Fruit fly (Drosophila melanogaster) whole organism, embryonic: Measurements from ENCODE around the gene egh.

Source experiments
- Blimp-1 ChIP-seq: fragments of 200-800 bp; sonication (Bioruptor generic); optimal IDR thresholded peaks from 3 replicates; lab custom pipeline; 2018; ENCODE audit warnings: missing biosample characterization, missing genetic modification characterization, mild to moderate bottlenecking, moderate library complexity, missing genetic modification reagents
- CG12155 ChIP-seq: fragments of 200-800 bp; sonication (Bioruptor generic); optimal IDR thresholded peaks from 3 replicates; lab custom pipeline; 2016; ENCODE audit warnings: missing biosample characterization, missing genetic modification characterization
- CG13424 ChIP-seq: fragments of 200-800 bp; sonication (Bioruptor generic); optimal IDR thresholded peaks from 2 replicates; lab custom pipeline; 2019; ENCODE audit warnings: missing biosample characterization, mild to moderate bottlenecking, missing genetic modification characterization, moderate library complexity
- CG14965 ChIP-seq: fragments of 200-800 bp; sonication (Bioruptor generic); optimal IDR thresholded peaks from 2 replicates; lab custom pipeline; 2016; ENCODE audit warnings: missing biosample characterization, missing genetic modification characterization, borderline replicate concordance
- CG17186 ChIP-seq: fragments of 200-800 bp; sonication (Bioruptor generic); optimal IDR thresholded peaks from 3 replicates; lab custom pipeline; 2017; ENCODE audit warnings: missing biosample characterization, missing genetic modification reagents, missing genetic modification characterization
- CG17385 ChIP-seq: fragments of 200-800 bp; sonication (Bioruptor generic); optimal IDR thresholded peaks from 3 replicates; lab custom pipeline; 2018; ENCODE audit warnings: missing biosample characterization, mild to moderate bottlenecking, missing genetic modification characterization
- CG1792 ChIP-seq: fragments of 200-800 bp; sonication (Bioruptor generic); optimal IDR thresholded peaks from 2 replicates; lab custom pipeline; 2016; ENCODE audit warnings: missing biosample characterization, missing genetic modification characterization
- CG1832 ChIP-seq: fragments of 200-800 bp; sonication (Bioruptor generic); optimal IDR thresholded peaks from 2 replicates; lab custom pipeline; 2017; ENCODE audit warnings: missing biosample characterization, mild to moderate bottlenecking, missing genetic modification characterization, inconsistent platforms
- CG3726 ChIP-seq: fragments of 200-800 bp; sonication (Bioruptor generic); IDR thresholded peaks from 3 replicates; pipeline ENCODE4, ENCODE4 v1.3.6; 2022; ENCODE audit warnings: missing biosample characterization, missing genetic modification characterization
- CG3838 ChIP-seq: fragments of 200-800 bp; sonication (Bioruptor generic); optimal IDR thresholded peaks from 3 replicates; lab custom pipeline; 2016; ENCODE audit warnings: missing biosample characterization, missing genetic modification characterization
- CG42726 ChIP-seq: fragments of 200-800 bp; sonication (Bioruptor generic); IDR thresholded peaks from 2 replicates; pipeline ENCODE4 v1.3.6; 2022; ENCODE audit warnings: missing biosample characterization, missing genetic modification characterization; ENCODE audit not compliant: partially characterized antibody
- CG4360 ChIP-seq: fragments of 200-800 bp; sonication (Bioruptor generic); IDR thresholded peaks from 2 replicates; pipeline ENCODE4 v1.3.6; 2022; ENCODE audit warnings: missing biosample characterization, missing genetic modification characterization
- CG4707 ChIP-seq: fragments of 200-800 bp; sonication (Bioruptor generic); optimal IDR thresholded peaks from 2 replicates; lab custom pipeline; 2018; ENCODE audit warnings: missing biosample characterization, mild to moderate bottlenecking, missing genetic modification characterization, moderate library complexity
- CG5180 ChIP-seq: fragments of 200-800 bp; sonication (Bioruptor generic); optimal IDR thresholded peaks from 3 replicates; lab custom pipeline; 2017; ENCODE audit warnings: missing biosample characterization, missing genetic modification characterization, mild to moderate bottlenecking, moderate library complexity, missing genetic modification reagents
- CG7928 ChIP-seq: fragments of 200-800 bp; sonication (Bioruptor generic); optimal IDR thresholded peaks from 2 replicates; lab custom pipeline; 2017; ENCODE audit warnings: missing biosample characterization, mild to moderate bottlenecking, missing genetic modification characterization
- Camta ChIP-seq: fragments of 200-800 bp; sonication (Bioruptor generic); optimal IDR thresholded peaks from 2 replicates; lab custom pipeline; 2016; ENCODE audit warnings: missing biosample characterization, missing genetic modification characterization
- Dek ChIP-seq: fragments of 200-800 bp; sonication (Bioruptor generic); optimal IDR thresholded peaks from 3 replicates; lab custom pipeline; 2019; ENCODE audit warnings: missing biosample characterization, mild to moderate bottlenecking, missing genetic modification characterization, moderate library complexity
- Doc3 ChIP-seq: fragments of 200-800 bp; sonication (Bioruptor generic); IDR thresholded peaks from 3 replicates; pipeline ENCODE4 v1.3.6; 2022; ENCODE audit warnings: missing biosample characterization, missing genetic modification characterization; ENCODE audit not compliant: partially characterized antibody
- Drgx ChIP-seq: fragments of 200-800 bp; sonication (Bioruptor generic); IDR thresholded peaks from 2 replicates; pipeline ENCODE4 v1.3.6; 2022; ENCODE audit warnings: missing biosample characterization, missing genetic modification characterization
- E2f2 ChIP-seq: fragments of 200-800 bp; sonication (Bioruptor generic); IDR thresholded peaks from 2 replicates; pipeline ENCODE4 v1.3.6; 2022; ENCODE audit warnings: missing biosample characterization, missing genetic modification characterization
- ERR ChIP-seq: fragments of 200-800 bp; sonication (Bioruptor generic); optimal IDR thresholded peaks from 2 replicates; lab custom pipeline; 2016; ENCODE audit warnings: missing biosample characterization, missing genetic modification characterization
- Ets65A ChIP-seq: fragments of 200-800 bp; sonication (Bioruptor generic); peaks from one replicate; lab custom pipeline; 2016; ENCODE audit warnings: missing biosample characterization, missing genetic modification characterization
- HmgZ ChIP-seq: fragments of 200-800 bp; sonication (Bioruptor generic); optimal IDR thresholded peaks from 2 replicates; lab custom pipeline; 2018; ENCODE audit warnings: missing biosample characterization, mild to moderate bottlenecking, missing genetic modification characterization
- MESR4 ChIP-seq: fragments of 200-800 bp; sonication (Bioruptor generic); optimal IDR thresholded peaks from 2 replicates; lab custom pipeline; 2018; ENCODE audit warnings: missing biosample characterization, mild to moderate bottlenecking, missing genetic modification characterization, moderate library complexity
- Myb ChIP-seq: fragments of 200-800 bp; sonication (Bioruptor generic); optimal IDR thresholded peaks from 2 replicates; lab custom pipeline; 2016; ENCODE audit warnings: missing biosample characterization, missing genetic modification characterization
- NFAT ChIP-seq: fragments of 200-800 bp; sonication (Bioruptor generic); IDR thresholded peaks from 2 replicates; pipeline ENCODE4 v1.3.6; 2022; ENCODE audit warnings: missing biosample characterization, missing genetic modification characterization
- Nf-YA ChIP-seq: fragments of 200-800 bp; sonication (Bioruptor generic); IDR thresholded peaks from 2 replicates; pipeline ENCODE4 v1.3.6; 2022; ENCODE audit warnings: missing biosample characterization, missing genetic modification characterization
- Opbp ChIP-seq: fragments of 200-800 bp; sonication (Bioruptor generic); IDR thresholded peaks from 3 replicates; pipeline ENCODE4 v1.3.6; 2022; ENCODE audit warnings: missing biosample characterization, missing genetic modification characterization; ENCODE audit not compliant: partially characterized antibody
- Six4 ChIP-seq: fragments of 200-800 bp; sonication (Bioruptor generic); optimal IDR thresholded peaks from 2 replicates; lab custom pipeline; 2016; ENCODE audit warnings: missing biosample characterization, missing genetic modification characterization
- amos ChIP-seq: fragments of 200-800 bp; sonication (Bioruptor generic); IDR thresholded peaks from 2 replicates; pipeline ENCODE4 v1.3.6; 2022; ENCODE audit warnings: missing biosample characterization, missing genetic modification characterization; ENCODE audit not compliant: partially characterized antibody
- ara ChIP-seq: fragments of 200-800 bp; sonication (Bioruptor generic); IDR thresholded peaks from 2 replicates; pipeline ENCODE4 v1.3.6; 2022; ENCODE audit warnings: missing biosample characterization, missing genetic modification characterization
- cas ChIP-seq: fragments of 200-800 bp; sonication (Bioruptor generic); IDR thresholded peaks from 2 replicates; pipeline ENCODE4 v1.3.6; 2022; ENCODE audit warnings: missing biosample characterization, missing genetic modification characterization
- eve ChIP-seq, 2 experiments: fragments of >200 bp; optimal IDR thresholded peaks; 2 replicates each; lab custom pipeline; 2017; ENCODE audit warnings: missing biosample characterization in 2 of 2, missing genetic modification characterization in 2 of 2
- ewg ChIP-seq: fragments of 200-800 bp; sonication (Bioruptor generic); optimal IDR thresholded peaks from 3 replicates; lab custom pipeline; 2017; ENCODE audit warnings: mild to moderate bottlenecking, missing biosample characterization, missing genetic modification reagents, missing genetic modification characterization
- fd3F ChIP-seq: fragments of 200-800 bp; sonication (Bioruptor generic); optimal IDR thresholded peaks from 2 replicates; lab custom pipeline; 2018; ENCODE audit warnings: missing biosample characterization, mild to moderate bottlenecking, missing genetic modification characterization, moderate library complexity
- gcm ChIP-seq: fragments of 200-800 bp; sonication (Bioruptor generic); optimal IDR thresholded peaks from 2 replicates; lab custom pipeline; 2019; ENCODE audit warnings: missing biosample characterization, mild to moderate bottlenecking, missing genetic modification characterization, moderate library complexity
- gcm2 ChIP-seq: fragments of 200-800 bp; sonication (Bioruptor generic); optimal IDR thresholded peaks from 2 replicates; lab custom pipeline; 2016; ENCODE audit warnings: missing biosample characterization, missing genetic modification characterization
- gem ChIP-seq: fragments of 200-800 bp; sonication (Bioruptor generic); optimal IDR thresholded peaks from 2 replicates; lab custom pipeline; 2019; ENCODE audit warnings: missing biosample characterization, mild to moderate bottlenecking, missing genetic modification characterization, moderate library complexity
- gsb ChIP-seq: fragments of 200-800 bp; sonication (Bioruptor generic); IDR thresholded peaks from 2 replicates; pipeline ENCODE4 v1.3.6; 2022; ENCODE audit warnings: missing biosample characterization, missing genetic modification characterization
- gt ChIP-seq: fragments of 200-800 bp; sonication (Bioruptor generic); IDR thresholded peaks from 2 replicates; pipeline ENCODE4 v1.3.6; 2022; ENCODE audit warnings: missing biosample characterization, missing genetic modification characterization
- hkb ChIP-seq, 2 experiments: fragments of 200-800 bp in 1 of 2; fragments of >200 bp in 1 of 2; sonication (Bioruptor generic) in 1 of 2; IDR thresholded peaks in 1 of 2; optimal IDR thresholded peaks in 1 of 2; 2 replicates each; pipeline versions ENCODE4 v1.3.6 to Lab custom; 2017 to 2022; ENCODE audit warnings: missing biosample characterization in 1 of 2, missing genetic modification characterization in 1 of 2
- inv ChIP-seq: fragments of 200-800 bp; sonication (Bioruptor generic); IDR thresholded peaks from 2 replicates; pipeline ENCODE4 v1.3.6; 2022; ENCODE audit warnings: missing biosample characterization, missing genetic modification characterization; ENCODE audit not compliant: partially characterized antibody
- knrl ChIP-seq: fragments of 200-800 bp; sonication (Bioruptor generic); IDR thresholded peaks from 3 replicates; pipeline ENCODE4 v1.3.6; 2022; ENCODE audit warnings: missing biosample characterization, missing genetic modification characterization; ENCODE audit not compliant: partially characterized antibody
- mld ChIP-seq: fragments of 200-800 bp; sonication (Bioruptor generic); IDR thresholded peaks from 3 replicates; pipeline ENCODE4 v1.3.6; 2022; ENCODE audit warnings: missing biosample characterization, missing genetic modification characterization; ENCODE audit not compliant: partially characterized antibody
- sd ChIP-seq: fragments of 200-800 bp; sonication (Bioruptor generic); optimal IDR thresholded peaks from 3 replicates; lab custom pipeline; 2018; ENCODE audit warnings: missing biosample characterization, mild to moderate bottlenecking, missing genetic modification characterization, moderate library complexity
- tll ChIP-seq, 2 experiments: fragments of 200-800 bp in 1 of 2; fragments of >200 bp in 1 of 2; sonication (Bioruptor generic) in 1 of 2; optimal IDR thresholded peaks; 2 replicates each; lab custom pipeline; 2017 to 2019; ENCODE audit warnings: missing biosample characterization in 2 of 2, missing genetic modification characterization in 2 of 2, mild to moderate bottlenecking in 1 of 2, moderate library complexity in 1 of 2
- wor ChIP-seq: fragments of 200-800 bp; sonication (Bioruptor generic); IDR thresholded peaks from 2 replicates; pipeline ENCODE4 v1.3.6; 2022; ENCODE audit warnings: missing biosample characterization, missing genetic modification characterization
- zen2 ChIP-seq: fragments of 200-800 bp; sonication (Bioruptor generic); IDR thresholded peaks from 3 replicates; pipeline ENCODE4 v1.3.6; 2022; ENCODE audit warnings: missing biosample characterization, missing genetic modification characterization; ENCODE audit not compliant: partially characterized antibody

Gene egh

DNA sequence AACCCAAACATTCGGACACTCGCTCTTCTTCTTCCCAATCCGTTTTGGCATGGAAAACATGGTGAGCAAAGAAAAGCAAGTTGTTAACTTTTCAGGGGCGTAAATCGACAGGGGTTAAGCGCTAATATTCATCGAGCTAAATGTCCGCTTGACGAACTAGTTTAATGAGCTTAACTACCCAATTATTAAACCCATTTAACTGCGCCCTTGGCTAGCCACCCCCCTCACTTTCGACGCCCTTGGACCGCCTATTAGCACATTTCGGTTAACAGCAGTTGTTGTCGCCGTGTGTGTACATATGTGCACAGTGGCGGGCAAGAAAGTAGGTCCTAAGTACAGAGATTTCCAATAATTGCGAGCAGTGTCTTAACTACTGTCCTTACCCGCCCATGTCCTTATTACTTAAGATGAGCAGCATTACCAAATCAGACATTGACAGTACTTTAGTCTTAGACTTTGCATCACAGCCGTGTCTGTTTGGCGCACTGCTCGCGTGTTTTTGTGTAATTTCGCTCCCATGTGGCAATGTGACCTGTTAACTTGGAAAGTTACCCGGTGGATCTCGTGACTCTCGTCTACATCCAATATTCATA, 1.2 kb downstream of the egh start (continued):
- TF ChIP-seq Camta (GFP tag; lab: Kevin White, UChicago) (peak; percentile 75), Myb (GFP tag; lab: Kevin White, UChicago) (peak; percentile 89), CG12155 (peak; percentile 94), gt (GFP tag; lab: Robert Waterston, UW) (peak; percentile 80), mld (no peak), Ets65A (GFP tag; lab: Kevin White, UChicago) (peak; percentile 99), Blimp-1 (peak; percentile 72), ara (GFP tag; lab: Robert Waterston, UW) (peak; percentile 88), tll (GFP tag; optimal IDR thresholded peaks at IDR 0.05; lab: Kevin White, UChicago) (no peak), CG3726 (GFP tag; lab: Robert Waterston, UW) (no peak; the same call in 1 of the 3 replicates), CG4360 (GFP tag; lab: Robert Waterston, UW) (peak; percentile 69), fd3F (GFP tag; lab: Kevin White, UChicago) (peak; percentile 89), MESR4 (GFP tag; lab: Kevin White, UChicago) (peak; percentile 32), inv (no peak), Six4 (peak; percentile 76), CG1792 (GFP tag; lab: Kevin White, UChicago) (peak; percentile 90), wor (GFP tag; lab: Robert Waterston, UW) (peak; percentile 72), CG17186 (GFP tag; lab: Kevin White, UChicago) (peak; percentile 50), zen2 (no peak), knrl (GFP tag; lab: Robert Waterston, UW) (no peak), CG17385 (GFP tag; lab: Kevin White, UChicago) (peak; percentile 87), gsb (GFP tag; lab: Robert Waterston, UW) (peak; percentile 92), Doc3 (no peak), eve (GFP tag; optimal IDR thresholded peaks at IDR 0.05; lab: Kevin White, UChicago) (peak in 1 of 2 experiments; percentile 18), Opbp (GFP tag; lab: Robert Waterston, UW) (no peak), gem (tag; lab: Kevin White, UChicago) (peak; percentile 92), HmgZ (tag; lab: Kevin White, UChicago) (peak; percentile 95), Nf-YA (GFP tag; lab: Robert Waterston, UW) (peak; percentile 86), CG14965 (GFP tag; lab: Kevin White, UChicago) (peak; percentile 65), gcm (GFP tag; lab: Kevin White, UChicago) (peak; percentile 66), ERR (GFP tag; lab: Kevin White, UChicago) (peak; percentile 91), gcm2 (GFP tag; lab: Kevin White, UChicago) (peak; percentile 84), CG13424 (tag; lab: Kevin White, UChicago) (peak; percentile 78), NFAT (GFP tag; lab: Robert Waterston, UW) (peak; percentile 98), sd (peak; percentile 77), E2f2 (GFP tag; lab: Robert Waterston, UW) (peak; percentile 67), CG5180 (GFP tag; lab: Kevin White, UChicago) (peak; percentile 66), hkb (optimal IDR thresholded peaks at IDR 0.05; lab: Kevin White, UChicago) (no peak), hkb (GFP tag; IDR thresholded peaks at IDR 0.05; lab: Robert Waterston, UW) (peak; percentile 91), CG3838 (GFP tag; lab: Kevin White, UChicago) (peak; percentile 21), Dek (peak; percentile 91), amos (GFP tag; lab: Robert Waterston, UW) (no peak), CG7928 (GFP tag; lab: Kevin White, UChicago) (peak; percentile 60), CG4707 (GFP tag; lab: Kevin White, UChicago) (peak; percentile 39), ewg (peak; percentile 82), CG42726 (GFP tag; lab: Robert Waterston, UW) (no peak), Drgx (peak; percentile 97), CG1832 (GFP tag; lab: Kevin White, UChicago) (no peak), cas (peak; percentile 94)
